Fruit fly (Drosophila melanogaster) whole organism, embryonic: ENCODE results near the gene Teh2.

Experiments used
- Aef1 ChIP-seq: fragments of 200-800 bp; sonication (Bioruptor generic); IDR thresholded peaks from 3 replicates; pipeline ENCODE4 v1.3.6; 2022; ENCODE audit warnings: missing biosample characterization, missing genetic modification characterization
- CG10543 ChIP-seq: fragments of 200-800 bp; sonication (Bioruptor generic); optimal IDR thresholded peaks from 3 replicates; lab custom pipeline; 2017; ENCODE audit warnings: missing biosample characterization, mild to moderate bottlenecking, missing genetic modification characterization, moderate library complexity
- CG12071 ChIP-seq: fragments of 200-800 bp; sonication (Bioruptor generic); optimal IDR thresholded peaks from 3 replicates; lab custom pipeline; 2018; ENCODE audit warnings: missing biosample characterization, mild to moderate bottlenecking, missing genetic modification characterization
- CG13894 ChIP-seq: fragments of 200-800 bp; sonication (Bioruptor generic); optimal IDR thresholded peaks from 3 replicates; lab custom pipeline; 2018; ENCODE audit warnings: missing biosample characterization, mild to moderate bottlenecking, missing genetic modification characterization, moderate library complexity
- CG15479 ChIP-seq: fragments of 200-800 bp; sonication (Bioruptor generic); optimal IDR thresholded peaks from 3 replicates; lab custom pipeline; 2019; ENCODE audit warnings: missing biosample characterization, mild to moderate bottlenecking, missing genetic modification characterization, moderate library complexity
- CG17359 ChIP-seq: fragments of 200-800 bp; sonication (Bioruptor generic); optimal IDR thresholded peaks from 3 replicates; lab custom pipeline; 2018; ENCODE audit warnings: missing biosample characterization, mild to moderate bottlenecking, missing genetic modification characterization, moderate library complexity
- CG17912 ChIP-seq: fragments of 200-800 bp; sonication (Bioruptor generic); optimal IDR thresholded peaks from 2 replicates; lab custom pipeline; 2018; ENCODE audit warnings: missing biosample characterization, mild to moderate bottlenecking, missing genetic modification characterization
- CG1832 ChIP-seq: fragments of 200-800 bp; sonication (Bioruptor generic); optimal IDR thresholded peaks from 2 replicates; lab custom pipeline; 2017; ENCODE audit warnings: missing biosample characterization, mild to moderate bottlenecking, missing genetic modification characterization, inconsistent platforms
- CG4854 ChIP-seq: fragments of 200-800 bp; sonication (Bioruptor generic); optimal IDR thresholded peaks from 2 replicates; lab custom pipeline; 2016; ENCODE audit warnings: missing biosample characterization, missing genetic modification characterization, inconsistent platforms
- CG5180 ChIP-seq: fragments of 200-800 bp; sonication (Bioruptor generic); optimal IDR thresholded peaks from 3 replicates; lab custom pipeline; 2017; ENCODE audit warnings: missing biosample characterization, missing genetic modification characterization, mild to moderate bottlenecking, moderate library complexity, missing genetic modification reagents
- CG6272 ChIP-seq: fragments of 200-800 bp; sonication (Bioruptor generic); IDR thresholded peaks from 2 replicates; pipeline ENCODE4 v1.3.6; 2022; ENCODE audit warnings: missing biosample characterization, missing genetic modification characterization
- CG6654 ChIP-seq: fragments of 200-800 bp; sonication (Bioruptor generic); optimal IDR thresholded peaks from 2 replicates; lab custom pipeline; 2017; ENCODE audit warnings: missing biosample characterization, mild to moderate bottlenecking, missing genetic modification characterization
- CG6813 ChIP-seq: fragments of 200-800 bp; sonication (Bioruptor generic); optimal IDR thresholded peaks from 2 replicates; lab custom pipeline; 2017; ENCODE audit warnings: missing biosample characterization, missing genetic modification characterization, mild to moderate bottlenecking, moderate library complexity, missing genetic modification reagents
- CG9609 ChIP-seq: fragments of 200-800 bp; sonication (Bioruptor generic); optimal IDR thresholded peaks from 3 replicates; lab custom pipeline; 2016; ENCODE audit warnings: missing biosample characterization, missing genetic modification characterization
- Deaf1 ChIP-seq: fragments of 200-800 bp; optimal IDR thresholded peaks from 3 replicates; lab custom pipeline; 2019; ENCODE audit warnings: missing biosample characterization, mild to moderate bottlenecking, missing genetic modification characterization, moderate library complexity
- Doc3 ChIP-seq: fragments of 200-800 bp; sonication (Bioruptor generic); IDR thresholded peaks from 3 replicates; pipeline ENCODE4 v1.3.6; 2022; ENCODE audit warnings: missing biosample characterization, missing genetic modification characterization; ENCODE audit not compliant: partially characterized antibody
- ERR ChIP-seq: fragments of 200-800 bp; sonication (Bioruptor generic); optimal IDR thresholded peaks from 2 replicates; lab custom pipeline; 2016; ENCODE audit warnings: missing biosample characterization, missing genetic modification characterization
- Ets65A ChIP-seq: fragments of 200-800 bp; sonication (Bioruptor generic); peaks from one replicate; lab custom pipeline; 2016; ENCODE audit warnings: missing biosample characterization, missing genetic modification characterization
- HHEX ChIP-seq: fragments of 200-800 bp; sonication (Bioruptor generic); optimal IDR thresholded peaks from 3 replicates; lab custom pipeline; 2017; ENCODE audit warnings: missing biosample characterization, mild to moderate bottlenecking, missing genetic modification characterization, missing genetic modification reagents
- HLHmδ ChIP-seq: fragments of 200-800 bp; sonication (Bioruptor generic); optimal IDR thresholded peaks from 2 replicates; lab custom pipeline; 2018; ENCODE audit warnings: missing biosample characterization, mild to moderate bottlenecking, missing genetic modification characterization, moderate library complexity
- HmgD ChIP-seq: fragments of 200-800 bp; sonication (Bioruptor generic); optimal IDR thresholded peaks from 3 replicates; lab custom pipeline; 2016; ENCODE audit warnings: missing biosample characterization, missing genetic modification characterization
- Hr39 ChIP-seq: fragments of >200 bp; optimal IDR thresholded peaks from 2 replicates; lab custom pipeline; 2017
- Lhr ChIP-seq: fragments of 200-800 bp; sonication (Bioruptor generic); optimal IDR thresholded peaks from 3 replicates; lab custom pipeline; 2017; ENCODE audit warnings: mild to moderate bottlenecking, missing biosample characterization, missing genetic modification reagents, missing genetic modification characterization
- Meics ChIP-seq: fragments of 200-800 bp; sonication (Bioruptor generic); optimal IDR thresholded peaks from 2 replicates; lab custom pipeline; 2017; ENCODE audit warnings: missing biosample characterization, mild to moderate bottlenecking, missing genetic modification characterization
- Nf-YC ChIP-seq: fragments of 200-800 bp; optimal IDR thresholded peaks from 3 replicates; lab custom pipeline; 2019; ENCODE audit warnings: missing biosample characterization, mild to moderate bottlenecking, missing genetic modification characterization, moderate library complexity
- Opbp ChIP-seq: fragments of 200-800 bp; sonication (Bioruptor generic); IDR thresholded peaks from 3 replicates; pipeline ENCODE4 v1.3.6; 2022; ENCODE audit warnings: missing biosample characterization, missing genetic modification characterization; ENCODE audit not compliant: partially characterized antibody
- Optix ChIP-seq: fragments of 200-800 bp; sonication (Bioruptor generic); IDR thresholded peaks from 3 replicates; pipeline ENCODE4 v1.3.6; 2022; ENCODE audit warnings: missing biosample characterization, missing genetic modification characterization
- Sox102F ChIP-seq: fragments of 200-800 bp; sonication (Bioruptor generic); optimal IDR thresholded peaks from 2 replicates; lab custom pipeline; 2018; ENCODE audit warnings: missing biosample characterization, mild to moderate bottlenecking, missing genetic modification characterization, moderate library complexity
- Spps ChIP-seq: fragments of 200-800 bp; sonication (Bioruptor generic); optimal IDR thresholded peaks from 2 replicates; lab custom pipeline; 2018; ENCODE audit warnings: missing biosample characterization, mild to moderate bottlenecking, missing genetic modification characterization
- Taf1 ChIP-seq: fragments of 200-800 bp; sonication (Bioruptor generic); IDR thresholded peaks from 2 replicates; pipeline ENCODE4 v1.3.6; 2022; ENCODE audit warnings: missing biosample characterization, missing genetic modification characterization
- Usf ChIP-seq: fragments of 200-800 bp; sonication (Bioruptor generic); optimal IDR thresholded peaks from 2 replicates; lab custom pipeline; 2017; ENCODE audit warnings: missing genotype, missing biosample characterization, missing genetic modification characterization
- bbx ChIP-seq: fragments of 200-800 bp; sonication (Bioruptor generic); IDR thresholded peaks from 2 replicates; pipeline ENCODE4 v1.3.6; 2022; ENCODE audit warnings: missing biosample characterization, missing genetic modification characterization; ENCODE audit not compliant: partially characterized antibody
- chm ChIP-seq: fragments of 200-800 bp; sonication (Bioruptor generic); IDR thresholded peaks from 2 replicates; pipeline ENCODE4 v1.3.6; 2022; ENCODE audit warnings: missing biosample characterization, missing genetic modification characterization
- dpn ChIP-seq, 2 experiments: fragments of 200-800 bp; sonication (Bioruptor generic); optimal IDR thresholded peaks; 3 replicates each; lab custom pipeline; 2016; ENCODE audit warnings: missing biosample characterization in 2 of 2, missing genetic modification characterization in 2 of 2
- dysf ChIP-seq: fragments of 200-800 bp; sonication (Bioruptor generic); IDR thresholded peaks from 3 replicates; pipeline ENCODE4 v1.3.6; 2022; ENCODE audit warnings: missing biosample characterization, missing genetic modification characterization
- en ChIP-seq: fragments of 200-800 bp; sonication (Bioruptor generic); optimal IDR thresholded peaks from 2 replicates; lab custom pipeline; 2016; ENCODE audit warnings: missing biosample characterization, missing genetic modification characterization
- ewg ChIP-seq: fragments of 200-800 bp; sonication (Bioruptor generic); optimal IDR thresholded peaks from 3 replicates; lab custom pipeline; 2017; ENCODE audit warnings: mild to moderate bottlenecking, missing biosample characterization, missing genetic modification reagents, missing genetic modification characterization
- gcm ChIP-seq: fragments of 200-800 bp; sonication (Bioruptor generic); optimal IDR thresholded peaks from 2 replicates; lab custom pipeline; 2019; ENCODE audit warnings: missing biosample characterization, mild to moderate bottlenecking, missing genetic modification characterization, moderate library complexity
- grn ChIP-seq: fragments of 200-800 bp; sonication (Bioruptor generic); optimal IDR thresholded peaks from 3 replicates; lab custom pipeline; 2017; ENCODE audit warnings: missing biosample characterization, missing genetic modification characterization
- kah ChIP-seq: fragments of 200-800 bp; sonication (Bioruptor generic); optimal IDR thresholded peaks from 2 replicates; lab custom pipeline; 2018; ENCODE audit warnings: missing biosample characterization, mild to moderate bottlenecking, missing genetic modification characterization
- kay ChIP-seq: fragments of 200-800 bp; sonication (Bioruptor generic); optimal IDR thresholded peaks from 2 replicates; lab custom pipeline; 2016; ENCODE audit warnings: missing biosample characterization, missing genetic modification characterization
- mirr ChIP-seq: fragments of 200-800 bp; sonication (Bioruptor generic); optimal IDR thresholded peaks from 3 replicates; lab custom pipeline; 2018; ENCODE audit warnings: missing biosample characterization, mild to moderate bottlenecking, missing genetic modification characterization
- oc ChIP-seq: fragments of 200-800 bp; sonication (Bioruptor generic); optimal IDR thresholded peaks from 2 replicates; lab custom pipeline; 2018; ENCODE audit warnings: missing biosample characterization, mild to moderate bottlenecking, missing genetic modification characterization, moderate library complexity
- pan ChIP-seq, 4 experiments: fragments of >200 bp in 3 of 4; fragments of 200-800 bp in 1 of 4; sonication (Bioruptor generic) in 1 of 4; optimal IDR thresholded peaks in 3 of 4; IDR thresholded peaks in 1 of 4; 2 replicates each; pipeline versions ENCODE4 v1.3.6 to Lab custom; 2017 to 2022; ENCODE audit warnings: missing biosample characterization in 2 of 4, missing genetic modification characterization in 2 of 4, mixed read lengths in 1 of 4
- peb ChIP-seq: fragments of 200-800 bp; sonication (Bioruptor generic); IDR thresholded peaks from 2 replicates; pipeline ENCODE4 v1.3.6; 2022; ENCODE audit warnings: missing biosample characterization, missing genetic modification characterization
- pho ChIP-seq: fragments of 200-800 bp; sonication (Bioruptor generic); optimal IDR thresholded peaks from 2 replicates; lab custom pipeline; 2016; ENCODE audit warnings: missing biosample characterization, missing genetic modification characterization
- stwl ChIP-seq: fragments of 200-800 bp; sonication (Bioruptor generic); optimal IDR thresholded peaks from 3 replicates; lab custom pipeline; 2018; ENCODE audit warnings: missing biosample characterization, mild to moderate bottlenecking, missing genetic modification characterization, moderate library complexity
- unc-4 ChIP-seq: fragments of 200-800 bp; sonication (Bioruptor generic); IDR thresholded peaks from 2 replicates; pipeline ENCODE4 v1.3.6; 2022; ENCODE audit warnings: missing biosample characterization, missing genetic modification characterization; ENCODE audit not compliant: partially characterized antibody
- vnd ChIP-seq: fragments of 200-800 bp; sonication (Bioruptor generic); IDR thresholded peaks from 3 replicates; pipeline ENCODE4 v1.3.6; 2022; ENCODE audit warnings: missing biosample characterization, missing genetic modification characterization; ENCODE audit not compliant: partially characterized antibody
- zen ChIP-seq: fragments of 200-800 bp; sonication (Bioruptor generic); optimal IDR thresholded peaks from 3 replicates; lab custom pipeline; 2018; ENCODE audit warnings: missing biosample characterization, mild to moderate bottlenecking, missing genetic modification characterization, moderate library complexity

Gene Teh2

DNA sequence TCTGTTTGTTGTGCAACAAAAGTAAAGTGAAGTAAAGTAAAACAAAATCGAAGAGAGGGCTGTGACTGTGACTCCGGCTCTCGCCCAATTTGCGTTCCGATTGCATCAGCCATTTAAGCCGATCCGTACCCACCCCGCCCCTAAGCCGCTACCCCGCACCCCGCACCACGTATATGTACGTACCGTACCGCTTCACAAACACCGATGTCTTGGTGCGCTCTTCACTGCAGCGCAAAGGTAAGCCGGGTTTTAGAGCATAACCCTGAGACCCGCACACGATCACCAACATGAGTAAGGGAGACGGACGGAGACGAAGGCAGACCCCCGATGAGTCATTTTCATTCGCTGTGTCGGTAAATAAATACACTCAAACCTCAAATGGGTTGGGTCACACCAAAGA lies 44.4 kb upstream of the Teh2 start:
- TF ChIP-seq CG12071 (GFP tag; lab: Kevin White, UChicago) (no peak), kay (GFP tag; lab: Kevin White, UChicago) (peak; percentile 71), CG13894 (tag; lab: Kevin White, UChicago) (no peak), grn (GFP tag; lab: Kevin White, UChicago) (peak; percentile 24), kah (GFP tag; lab: Kevin White, UChicago) (no peak), Optix (GFP tag; lab: Robert Waterston, UW) (no peak), CG9609 (no peak), CG5180 (GFP tag; lab: Kevin White, UChicago) (peak; percentile 32), ERR (GFP tag; lab: Kevin White, UChicago) (no peak), Hr39 (lab: Kevin White, UChicago) (no peak), Deaf1 (tag; lab: Kevin White, UChicago) (peak; percentile 43), Doc3 (GFP tag; lab: Robert Waterston, UW) (no peak), zen (tag; lab: Kevin White, UChicago) (peak; percentile 9), stwl (no peak), Aef1 (GFP tag; lab: Robert Waterston, UW) (no peak), Meics (no peak), chm (0 out of 2 replicates have a peak, but pooled peaks have one; percentile 18), Ets65A (GFP tag; lab: Kevin White, UChicago) (no peak), CG6272 (0 out of 2 replicates have a peak, but pooled peaks have one; percentile 32), dysf (GFP tag; lab: Robert Waterston, UW) (no peak), dpn (GFP tag; optimal IDR thresholded peaks at IDR 0.05; lab: Kevin White, UChicago) (no peak), HHEX (GFP tag; lab: Kevin White, UChicago) (no peak), pan (optimal IDR thresholded peaks at IDR 0.05; lab: Kevin White, UChicago) (no peak), pan (GFP tag; optimal IDR thresholded peaks at IDR 0.05 in 1 of 2, IDR thresholded peaks at IDR 0.05 in 1 of 2) (peak in 1 of 2 experiments; percentile 9), gcm (GFP tag; lab: Kevin White, UChicago) (peak; percentile 56), CG17359 (tag; lab: Kevin White, UChicago) (no peak), CG6813 (GFP tag; lab: Kevin White, UChicago) (peak; percentile 28), peb (peak; percentile 30; the same call in 1 of the 2 replicates), HmgD (GFP tag; lab: Kevin White, UChicago) (no peak), Taf1 (no peak), mirr (GFP tag; lab: Kevin White, UChicago) (no peak), unc-4 (GFP tag; lab: Robert Waterston, UW) (no peak), CG4854 (GFP tag; lab: Kevin White, UChicago) (no peak), Sox102F (no peak), Spps (tag; lab: Kevin White, UChicago) (no peak), CG6654 (GFP tag; lab: Kevin White, UChicago) (no peak), en (GFP tag; lab: Kevin White, UChicago) (no peak), HLHmδ (GFP tag; lab: Kevin White, UChicago) (peak; percentile 53), oc (tag; lab: Kevin White, UChicago) (peak; percentile 98), ewg (GFP tag; lab: Kevin White, UChicago) (no peak), Usf (GFP tag; lab: Kevin White, UChicago) (no peak), bbx (GFP tag; lab: Robert Waterston, UW) (0 out of 2 replicates have a peak, but pooled peaks have one; percentile 23), Nf-YC (tag; lab: Kevin White, UChicago) (peak; percentile 3), vnd (no peak), pho (GFP tag; lab: Kevin White, UChicago) (no peak), CG10543 (GFP tag; lab: Kevin White, UChicago) (peak; percentile 11), Opbp (GFP tag; lab: Robert Waterston, UW) (no peak), CG1832 (GFP tag; lab: Kevin White, UChicago) (peak; percentile 33), Lhr (no peak), CG15479 (GFP tag; lab: Kevin White, UChicago) (peak; percentile 64), CG17912 (no peak)
